Fruit fly (Drosophila melanogaster): ENCODE data around the gene cnc.

- TF ChIP-seq psq (optimal IDR thresholded peaks at IDR 0.05): no peak
- no peak for TF ChIP-seq usp (GFP tag; optimal IDR thresholded peaks at IDR 0.05)
- TF ChIP-seq CG8478 (optimal IDR thresholded peaks at IDR 0.05): no peak
- no peak for TF ChIP-seq EcR (GFP tag; optimal IDR thresholded peaks at IDR 0.05)
- no peak for TF ChIP-seq Dll (optimal IDR thresholded peaks at IDR 0.05)
These were observed 62.4 kb downstream of the cnc start for dm6 chr3R:23164134-23164533.

All from whole organism.